Fruit fly (Drosophila melanogaster) whole organism, embryonic: ENCODE data around the gene CG17826.

ENCODE experiments used
- Ada2b ChIP-seq: fragments of 200-800 bp; sonication (Bioruptor generic); IDR thresholded peaks from 2 replicates; pipeline ENCODE4 v1.3.6; 2022; ENCODE audit warnings: missing biosample characterization, missing genetic modification characterization
- CG10267 ChIP-seq: fragments of 200-800 bp; sonication (Bioruptor generic); optimal IDR thresholded peaks from 2 replicates; lab custom pipeline; 2018; ENCODE audit warnings: missing biosample characterization, mild to moderate bottlenecking, missing genetic modification characterization, moderate library complexity
- CG10543 ChIP-seq: fragments of 200-800 bp; sonication (Bioruptor generic); optimal IDR thresholded peaks from 3 replicates; lab custom pipeline; 2017; ENCODE audit warnings: missing biosample characterization, mild to moderate bottlenecking, missing genetic modification characterization, moderate library complexity
- CG10654 ChIP-seq: fragments of 200-800 bp; sonication (Bioruptor generic); optimal IDR thresholded peaks from 2 replicates; lab custom pipeline; 2016; ENCODE audit warnings: missing biosample characterization, missing genetic modification characterization
- CG11504 ChIP-seq: fragments of 200-800 bp; sonication (Bioruptor generic); optimal IDR thresholded peaks from 3 replicates; lab custom pipeline; 2019; ENCODE audit warnings: missing biosample characterization, mild to moderate bottlenecking, missing genetic modification characterization, moderate library complexity
- CG12942 ChIP-seq: fragments of 200-800 bp; sonication (Bioruptor generic); optimal IDR thresholded peaks from 3 replicates; lab custom pipeline; 2016; ENCODE audit warnings: missing biosample characterization, missing genetic modification characterization
- CG13894 ChIP-seq: fragments of 200-800 bp; sonication (Bioruptor generic); optimal IDR thresholded peaks from 3 replicates; lab custom pipeline; 2018; ENCODE audit warnings: missing biosample characterization, mild to moderate bottlenecking, missing genetic modification characterization, moderate library complexity
- CG1602 ChIP-seq: fragments of 200-800 bp; sonication (Bioruptor generic); optimal IDR thresholded peaks from 3 replicates; lab custom pipeline; 2016; ENCODE audit warnings: missing biosample characterization, missing genetic modification characterization
- CG18599 ChIP-seq: fragments of 200-800 bp; sonication (Bioruptor generic); optimal IDR thresholded peaks from 3 replicates; lab custom pipeline; 2017; ENCODE audit warnings: missing biosample characterization, missing genetic modification characterization, mild to moderate bottlenecking, moderate library complexity, missing genetic modification reagents
- CG3065 ChIP-seq: fragments of 200-800 bp; sonication (Bioruptor generic); optimal IDR thresholded peaks from 2 replicates; lab custom pipeline; 2016; ENCODE audit warnings: missing biosample characterization, missing genetic modification characterization
- CG4282 ChIP-seq: fragments of 200-800 bp; sonication (Bioruptor generic); optimal IDR thresholded peaks from 2 replicates; lab custom pipeline; 2016; ENCODE audit warnings: missing biosample characterization, missing genetic modification characterization
- CG7928 ChIP-seq: fragments of 200-800 bp; sonication (Bioruptor generic); optimal IDR thresholded peaks from 2 replicates; lab custom pipeline; 2017; ENCODE audit warnings: missing biosample characterization, mild to moderate bottlenecking, missing genetic modification characterization
- CG8765 ChIP-seq: fragments of 200-800 bp; sonication (Bioruptor generic); IDR thresholded peaks from 2 replicates; pipeline ENCODE4 v1.3.6; 2022; ENCODE audit warnings: missing biosample characterization, missing genetic modification characterization
- CG9215 ChIP-seq: fragments of 200-800 bp; sonication (Bioruptor generic); IDR thresholded peaks from 2 replicates; pipeline ENCODE4 v1.3.6; 2022; ENCODE audit warnings: missing biosample characterization, missing genetic modification characterization
- Doc3 ChIP-seq: fragments of 200-800 bp; sonication (Bioruptor generic); IDR thresholded peaks from 3 replicates; pipeline ENCODE4 v1.3.6; 2022; ENCODE audit warnings: missing biosample characterization, missing genetic modification characterization; ENCODE audit not compliant: partially characterized antibody
- Gsc ChIP-seq: fragments of 200-800 bp; sonication (Bioruptor generic); IDR thresholded peaks from 2 replicates; pipeline ENCODE4 v1.3.6; 2022; ENCODE audit warnings: missing biosample characterization, missing genetic modification characterization
- HmgD ChIP-seq: fragments of 200-800 bp; sonication (Bioruptor generic); optimal IDR thresholded peaks from 3 replicates; lab custom pipeline; 2016; ENCODE audit warnings: missing biosample characterization, missing genetic modification characterization
- Hr78 ChIP-seq, 2 experiments: fragments of 200-800 bp in 1 of 2; fragments of >200 bp in 1 of 2; sonication (Bioruptor generic) in 1 of 2; optimal IDR thresholded peaks; 2 replicates each; lab custom pipeline; 2017 to 2019; ENCODE audit warnings: missing biosample characterization in 2 of 2, missing genetic modification characterization in 2 of 2, mild to moderate bottlenecking in 1 of 2, moderate library complexity in 1 of 2
- Poxn ChIP-seq: fragments of 200-800 bp; sonication (Bioruptor generic); IDR thresholded peaks from 2 replicates; pipeline ENCODE4 v1.3.6; 2022; ENCODE audit warnings: missing biosample characterization, missing genetic modification characterization
- amos ChIP-seq: fragments of 200-800 bp; sonication (Bioruptor generic); IDR thresholded peaks from 2 replicates; pipeline ENCODE4 v1.3.6; 2022; ENCODE audit warnings: missing biosample characterization, missing genetic modification characterization; ENCODE audit not compliant: partially characterized antibody
- cato ChIP-seq: fragments of 200-800 bp; sonication (Bioruptor generic); optimal IDR thresholded peaks from 2 replicates; lab custom pipeline; 2016; ENCODE audit warnings: missing biosample characterization, missing genetic modification characterization, borderline replicate concordance
- crp ChIP-seq, 2 experiments: fragments of 200-800 bp; sonication (Bioruptor generic); optimal IDR thresholded peaks; 2 replicates in 1 of 2; 3 replicates in 1 of 2; lab custom pipeline; 2017; ENCODE audit warnings: missing biosample characterization in 2 of 2, missing genetic modification characterization in 2 of 2, mild to moderate bottlenecking in 1 of 2, moderate library complexity in 1 of 2
- disco-r ChIP-seq: fragments of 200-800 bp; sonication (Bioruptor generic); optimal IDR thresholded peaks from 2 replicates; lab custom pipeline; 2016; ENCODE audit warnings: missing biosample characterization, missing genetic modification characterization
- dpn ChIP-seq, 2 experiments: fragments of 200-800 bp; sonication (Bioruptor generic); optimal IDR thresholded peaks; 3 replicates each; lab custom pipeline; 2016; ENCODE audit warnings: missing biosample characterization in 2 of 2, missing genetic modification characterization in 2 of 2
- exex ChIP-seq: fragments of 200-800 bp; sonication (Bioruptor generic); optimal IDR thresholded peaks from 4 replicates; lab custom pipeline; 2018; ENCODE audit warnings: missing biosample characterization, mild to moderate bottlenecking, missing genetic modification characterization, moderate library complexity
- ind ChIP-seq: fragments of 200-800 bp; sonication (Bioruptor generic); optimal IDR thresholded peaks from 3 replicates; lab custom pipeline; 2016; ENCODE audit warnings: missing biosample characterization, missing genetic modification characterization
- klu ChIP-seq: fragments of 200-800 bp; sonication (Bioruptor generic); IDR thresholded peaks from 2 replicates; pipeline ENCODE4 v1.3.6; 2022; ENCODE audit warnings: missing biosample characterization, missing genetic modification characterization
- nau ChIP-seq: fragments of 200-800 bp; sonication (Bioruptor generic); optimal IDR thresholded peaks from 3 replicates; lab custom pipeline; 2017; ENCODE audit warnings: missing biosample characterization, mild to moderate bottlenecking, missing genetic modification characterization, missing genetic modification reagents
- nerfin-2 ChIP-seq: fragments of 200-800 bp; sonication (Bioruptor generic); IDR thresholded peaks from 2 replicates; pipeline ENCODE4 v1.3.6; 2022; ENCODE audit warnings: missing biosample characterization, missing genetic modification characterization; ENCODE audit not compliant: partially characterized antibody
- org-1 ChIP-seq: fragments of 200-800 bp; sonication (Bioruptor generic); optimal IDR thresholded peaks from 2 replicates; lab custom pipeline; 2017; ENCODE audit warnings: missing biosample characterization, missing genetic modification characterization
- sens-2 ChIP-seq: fragments of 200-800 bp; sonication (Bioruptor generic); IDR thresholded peaks from 2 replicates; pipeline ENCODE4 v1.3.6; 2022; ENCODE audit warnings: missing biosample characterization, missing genetic modification characterization
- tap ChIP-seq: fragments of 200-800 bp; optimal IDR thresholded peaks from 3 replicates; lab custom pipeline; 2019; ENCODE audit warnings: missing biosample characterization, mild to moderate bottlenecking, missing genetic modification characterization, moderate library complexity
- trem ChIP-seq: fragments of 200-800 bp; optimal IDR thresholded peaks from 3 replicates; lab custom pipeline; 2019; ENCODE audit warnings: missing biosample characterization, mild to moderate bottlenecking, missing genetic modification characterization, moderate library complexity
- trh ChIP-seq: fragments of 200-800 bp; sonication (Bioruptor generic); optimal IDR thresholded peaks from 2 replicates; lab custom pipeline; 2016; ENCODE audit warnings: missing biosample characterization, missing genetic modification characterization
- zf30C ChIP-seq: fragments of 200-800 bp; sonication (Bioruptor generic); optimal IDR thresholded peaks from 3 replicates; lab custom pipeline; 2018; ENCODE audit warnings: missing biosample characterization, mild to moderate bottlenecking, missing genetic modification characterization

CG17826 gene

dm6 chr3L:11947357-11947756 lies 2.3 kb upstream of the CG17826 start, which contains the start of gene CG7252 (continued):
- no peak for TF ChIP-seq tap (tag; lab: Kevin White, UChicago)
- TF ChIP-seq CG8765 (GFP tag; lab: Robert Waterston, UW), result no peak
- no peak for TF ChIP-seq CG3065 (GFP tag; lab: Kevin White, UChicago)
- TF ChIP-seq ind (GFP tag; lab: Kevin White, UChicago), result no peak
- no peak for TF ChIP-seq dpn (GFP tag; optimal IDR thresholded peaks at IDR 0.05; lab: Kevin White, UChicago)
- TF ChIP-seq CG10267, result no peak
- TF ChIP-seq CG18599 (GFP tag; lab: Kevin White, UChicago), result peak; percentile 19
- TF ChIP-seq, all 482 proteins: peak for 6

dm6 chr3L:11953217-11953616 lies 3.6 kb downstream of the CG17826 start, which contains the start of gene obst-G:
Gene obst-G, minus strand, starts transcription at chr3L:11953317.
- TF ChIP-seq CG10543, result no peak
- TF ChIP-seq CG13894, result no peak
- TF ChIP-seq CG10654 (GFP tag; lab: Kevin White, UChicago), result no peak
- no peak for TF ChIP-seq amos (GFP tag; lab: Robert Waterston, UW)
- TF ChIP-seq CG7928 (GFP tag; lab: Kevin White, UChicago), result no peak
- no peak for TF ChIP-seq CG11504
- TF ChIP-seq CG12942, result no peak
- no peak for TF ChIP-seq Doc3 (GFP tag; lab: Robert Waterston, UW)
- no peak for TF ChIP-seq CG1602
- no peak for TF ChIP-seq Ada2b
- TF ChIP-seq, all 482 proteins: peak for 0

dm6 chr3L:11953783-11954182 lies 4.1 kb downstream of the CG17826 start, which contains the start of gene CG7248:
Gene CG7248, plus strand, starts transcription at chr3L:11954083.
- TF ChIP-seq exex (tag; lab: Kevin White, UChicago), result peak; percentile 70
- no peak for TF ChIP-seq cato (GFP tag; lab: Kevin White, UChicago)

dm6 chr3L:11957669-11958333 lies 8.2 kb downstream of the CG17826 start, which contains the start of the genes CG11570 and CG43294:
Gene CG11570, minus strand, starts transcription at chr3L:11957769.
Gene CG43294, plus strand, starts transcription at chr3L:11958283.
- TF ChIP-seq Poxn (GFP tag; lab: Robert Waterston, UW) (no peak), nau (GFP tag; lab: Kevin White, UChicago) (no peak), disco-r (GFP tag; lab: Kevin White, UChicago) (no peak), nerfin-2 (GFP tag; lab: Robert Waterston, UW) (no peak), Gsc (no peak), crp (GFP tag; optimal IDR thresholded peaks at IDR 0.05; lab: Kevin White, UChicago) (no peak), CG9215 (no peak), Hr78 (GFP tag; optimal IDR thresholded peaks at IDR 0.05; lab: Kevin White, UChicago) (no peak), trh (GFP tag; lab: Kevin White, UChicago) (no peak), sens-2 (GFP tag; lab: Robert Waterston, UW) (no peak), org-1 (GFP tag; lab: Kevin White, UChicago) (no peak), trem (tag; lab: Kevin White, UChicago) (no peak), HmgD (GFP tag; lab: Kevin White, UChicago) (no peak), klu (GFP tag; lab: Robert Waterston, UW) (no peak), CG4282 (GFP tag; lab: Kevin White, UChicago) (no peak), zf30C (GFP tag; lab: Kevin White, UChicago) (no peak)
- TF ChIP-seq, all 482 proteins: peak for 0
